Worm (Caenorhabditis elegans): ENCODE results near the gene lsm-7.

DNA sequence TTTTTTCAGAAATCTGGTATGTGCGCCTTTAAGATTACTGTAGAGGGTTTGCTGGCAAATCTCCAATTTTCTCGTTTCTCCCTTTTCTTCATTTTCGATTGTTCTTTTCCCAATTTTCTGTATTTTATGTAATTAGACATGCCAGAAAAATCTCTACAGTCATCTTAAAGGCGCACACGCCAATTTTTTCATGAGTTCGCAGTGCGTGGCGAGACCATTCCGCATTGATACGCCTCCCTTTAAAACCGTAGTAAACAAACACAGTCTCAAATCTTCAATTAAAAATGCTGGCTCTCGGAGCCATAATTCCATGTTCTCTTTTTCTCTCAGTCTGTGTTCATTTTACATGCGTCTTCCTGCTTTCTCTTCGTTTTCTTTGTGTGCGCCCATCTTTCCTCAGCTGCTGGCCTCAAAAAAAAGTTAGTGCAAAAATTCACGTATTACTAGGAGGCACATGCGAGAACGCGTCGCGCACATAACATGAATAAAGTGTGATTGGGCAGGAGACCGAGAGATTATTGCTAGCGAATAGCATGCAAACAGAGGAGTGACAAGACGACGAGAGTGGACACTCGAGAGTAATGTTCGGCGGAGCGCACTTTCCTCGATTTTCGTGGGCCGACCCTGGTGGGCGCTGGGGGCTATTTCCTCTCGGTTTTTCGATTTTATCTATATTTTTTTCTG, 14.3 kb upstream of the lsm-7 start:
- TF ChIP-seq skn-1 (tag; optimal IDR thresholded peaks at IDR 0.05) = peak; percentile 38
- TF ChIP-seq nhr-12 (tag; optimal IDR thresholded peaks at IDR 0.05) = no peak
- no peak for TF ChIP-seq egl-27 (tag; optimal IDR thresholded peaks at IDR 0.05)
